Fruit fly (Drosophila melanogaster) whole organism, adult: Measurements from ENCODE around the gene CG5783.

ENCODE experiments used
- CG11617 ChIP-seq: fragments of 200-800 bp; sonication (Bioruptor generic); optimal IDR thresholded peaks from 2 replicates; lab custom pipeline; 2017; ENCODE audit warnings: mild to moderate bottlenecking, missing biosample characterization, missing genetic modification reagents, missing genetic modification characterization
- CG1620 ChIP-seq: fragments of 200-800 bp; sonication (Bioruptor generic); optimal IDR thresholded peaks from 2 replicates; lab custom pipeline; 2016; ENCODE audit warnings: missing biosample characterization, missing genetic modification characterization
- Clk ChIP-seq: fragments of 200-800 bp; sonication (Bioruptor generic); optimal IDR thresholded peaks from 2 replicates; lab custom pipeline; 2017; ENCODE audit warnings: missing biosample characterization, missing genetic modification characterization
- cic ChIP-seq: fragments of 200-800 bp; sonication (Bioruptor generic); optimal IDR thresholded peaks from 2 replicates; lab custom pipeline; 2017; ENCODE audit warnings: missing biosample characterization, mild to moderate bottlenecking, missing genetic modification characterization, moderate library complexity

- no peak for TF ChIP-seq CG11617
- no peak for TF ChIP-seq cic
- TF ChIP-seq CG1620 (GFP tag; lab: Kevin White, UChicago), result no peak
- no peak for TF ChIP-seq Clk (GFP tag; lab: Kevin White, UChicago)
Measured at dm6 chr2L:18145826-18146225, 10.0 kb upstream of the CG5783 start.
